Worm (Caenorhabditis elegans) whole organism, mixed stage, embryonic: ENCODE measurements around the gene T10C6.7.

Source experiments
- M03D4.4 ChIP-seq: sonication (generic microtip); optimal IDR thresholded peaks from 2 replicates; lab custom pipeline; 2017; ENCODE audit warnings: mild to moderate bottlenecking, missing genetic modification characterization, missing compliant biosample characterization
- bed-3 ChIP-seq: fragments of 200-800 bp; sonication (Bioruptor generic); optimal IDR thresholded peaks from 3 replicates; lab custom pipeline; 2018; ENCODE audit warnings: mild to moderate bottlenecking, missing genetic modification characterization, moderate library complexity, missing compliant biosample characterization
- blmp-1 ChIP-seq: fragments of 150-350 bp; optimal IDR thresholded peaks from 2 replicates; lab custom pipeline; 2014; ENCODE audit warnings: missing biosample characterization, missing genetic modification characterization
- ceh-39 ChIP-seq: fragments of 150-350 bp; optimal IDR thresholded peaks from 2 replicates; lab custom pipeline; 2014; ENCODE audit warnings: missing biosample characterization, missing genetic modification characterization
- ceh-43 ChIP-seq: fragments of 200-800 bp; sonication (Bioruptor generic); optimal IDR thresholded peaks from 2 replicates; lab custom pipeline; 2018; ENCODE audit warnings: mild to moderate bottlenecking, missing genetic modification characterization, moderate library complexity, missing compliant biosample characterization
- ceh-83 ChIP-seq: fragments of 200-800 bp; sonication (Bioruptor generic); optimal IDR thresholded peaks from 2 replicates; lab custom pipeline; 2018; ENCODE audit warnings: mild to moderate bottlenecking, missing genetic modification characterization, missing compliant biosample characterization
- ces-1 ChIP-seq: fragments of 150-350 bp; optimal IDR thresholded peaks from 2 replicates; lab custom pipeline; 2014; ENCODE audit warnings: missing biosample characterization, missing genetic modification reagents, missing genetic modification characterization
- cnd-1 ChIP-seq: fragments of 200-800 bp; sonication (Bioruptor generic); optimal IDR thresholded peaks from 2 replicates; lab custom pipeline; 2018; ENCODE audit warnings: mild to moderate bottlenecking, missing genetic modification characterization, missing compliant biosample characterization
- drap-1 ChIP-seq: fragments of 200-800 bp; sonication (Bioruptor generic); optimal IDR thresholded peaks from 3 replicates; lab custom pipeline; 2018; ENCODE audit warnings: mild to moderate bottlenecking, missing genetic modification characterization, missing compliant biosample characterization
- elt-1 ChIP-seq: sonication (generic microtip); optimal IDR thresholded peaks from 2 replicates; lab custom pipeline; 2017; ENCODE audit warnings: missing genetic modification characterization, mild to moderate bottlenecking, missing compliant biosample characterization, antibody characterized with exemption, moderate library complexity, borderline replicate concordance; ENCODE audit not compliant: insufficient read depth
- elt-3 ChIP-seq: fragments of 150-350 bp; optimal IDR thresholded peaks from 2 replicates; lab custom pipeline; 2014; ENCODE audit warnings: missing biosample characterization, missing genetic modification characterization
- flh-1 ChIP-seq: fragments of 200-800 bp; sonication (Bioruptor generic); optimal IDR thresholded peaks from 2 replicates; lab custom pipeline; 2018; ENCODE audit warnings: mild to moderate bottlenecking, missing genetic modification characterization, moderate library complexity, missing compliant biosample characterization
- ham-2 ChIP-seq: fragments of 200-800 bp; sonication (Bioruptor generic); optimal IDR thresholded peaks from 2 replicates; lab custom pipeline; 2018; ENCODE audit warnings: mild to moderate bottlenecking, missing genetic modification characterization, missing compliant biosample characterization
- hlh-1 ChIP-seq: fragments of 150-350 bp; optimal IDR thresholded peaks from 2 replicates; lab custom pipeline; 2014; ENCODE audit warnings: missing biosample characterization, missing genetic modification reagents, missing genetic modification characterization
- lin-32 ChIP-seq: fragments of 200-800 bp; sonication (Bioruptor generic); optimal IDR thresholded peaks from 2 replicates; lab custom pipeline; 2018; ENCODE audit warnings: mild to moderate bottlenecking, missing genetic modification characterization, missing compliant biosample characterization
- lsy-2 ChIP-seq: fragments of 150-350 bp; optimal IDR thresholded peaks from 2 replicates; lab custom pipeline; 2014; ENCODE audit warnings: missing biosample characterization, missing genetic modification characterization
- mab-5 ChIP-seq: fragments of 150-350 bp; optimal IDR thresholded peaks from 2 replicates; lab custom pipeline; 2014; ENCODE audit warnings: missing biosample characterization, missing genetic modification characterization
- mep-1 ChIP-seq: fragments of 150-350 bp; optimal IDR thresholded peaks from 2 replicates; lab custom pipeline; 2017; ENCODE audit warnings: missing biosample characterization, missing genetic modification reagents, missing genetic modification characterization, inconsistent platforms
- nhr-12 ChIP-seq: fragments of 150-350 bp; optimal IDR thresholded peaks from 2 replicates; lab custom pipeline; 2014; ENCODE audit warnings: missing biosample characterization, missing genetic modification characterization
- nhr-2 ChIP-seq: fragments of 150-350 bp; optimal IDR thresholded peaks from 2 replicates; lab custom pipeline; 2014; ENCODE audit warnings: missing biosample characterization, missing genetic modification characterization
- nhr-237 ChIP-seq: fragments of 150-350 bp; optimal IDR thresholded peaks from 2 replicates; lab custom pipeline; 2014; ENCODE audit warnings: missing biosample characterization, missing genetic modification characterization
- nhr-28 ChIP-seq: fragments of 150-350 bp; optimal IDR thresholded peaks from 2 replicates; lab custom pipeline; 2014; ENCODE audit warnings: missing biosample characterization, missing genetic modification characterization
- nhr-76 ChIP-seq: sonication (generic microtip); optimal IDR thresholded peaks from 2 replicates; lab custom pipeline; 2017; ENCODE audit warnings: missing biosample characterization, missing genetic modification characterization
- pha-4 ChIP-seq: fragments of 150-350 bp; optimal IDR thresholded peaks from 2 replicates; lab custom pipeline; 2018; ENCODE audit warnings: missing biosample characterization, missing genetic modification reagents, missing genetic modification characterization
- sem-2 ChIP-seq: fragments of 200-800 bp; sonication (Bioruptor generic); optimal IDR thresholded peaks from 2 replicates; lab custom pipeline; 2018; ENCODE audit warnings: mild to moderate bottlenecking, missing genetic modification characterization, missing compliant biosample characterization
- snpc-4 ChIP-seq: fragments of 150-350 bp; optimal IDR thresholded peaks from 2 replicates; lab custom pipeline; 2014; ENCODE audit warnings: missing biosample characterization, missing genetic modification characterization
- sptf-1 ChIP-seq: sonication (generic microtip); optimal IDR thresholded peaks from 2 replicates; lab custom pipeline; 2017; ENCODE audit warnings: mild to moderate bottlenecking, missing genetic modification characterization, moderate library complexity, missing compliant biosample characterization
- tbx-8 ChIP-seq: fragments of 200-800 bp; sonication (Bioruptor generic); optimal IDR thresholded peaks from 2 replicates; lab custom pipeline; 2018; ENCODE audit warnings: mild to moderate bottlenecking, missing genetic modification characterization, moderate library complexity, missing compliant biosample characterization
- unc-120 ChIP-seq: sonication (generic microtip); optimal IDR thresholded peaks from 2 replicates; lab custom pipeline; 2017; ENCODE audit warnings: missing genetic modification characterization, missing compliant biosample characterization; ENCODE audit not compliant: poor library complexity, severe bottlenecking
- unc-39 ChIP-seq: fragments of 150-350 bp; optimal IDR thresholded peaks from 2 replicates; lab custom pipeline; 2014; ENCODE audit warnings: missing biosample characterization, missing genetic modification characterization
- unc-62 ChIP-seq: fragments of 150-350 bp; optimal IDR thresholded peaks from 2 replicates; lab custom pipeline; 2014; ENCODE audit warnings: missing biosample characterization, missing genetic modification reagents, missing genetic modification characterization
- zip-8 ChIP-seq: fragments of 150-350 bp; optimal IDR thresholded peaks from 2 replicates; lab custom pipeline; 2014; ENCODE audit warnings: missing biosample characterization, missing genetic modification characterization
- ztf-11 ChIP-seq: fragments of 150-350 bp; optimal IDR thresholded peaks from 2 replicates; lab custom pipeline; 2014; ENCODE audit warnings: missing biosample characterization, missing genetic modification characterization

The T10C6.7 gene

DNA sequence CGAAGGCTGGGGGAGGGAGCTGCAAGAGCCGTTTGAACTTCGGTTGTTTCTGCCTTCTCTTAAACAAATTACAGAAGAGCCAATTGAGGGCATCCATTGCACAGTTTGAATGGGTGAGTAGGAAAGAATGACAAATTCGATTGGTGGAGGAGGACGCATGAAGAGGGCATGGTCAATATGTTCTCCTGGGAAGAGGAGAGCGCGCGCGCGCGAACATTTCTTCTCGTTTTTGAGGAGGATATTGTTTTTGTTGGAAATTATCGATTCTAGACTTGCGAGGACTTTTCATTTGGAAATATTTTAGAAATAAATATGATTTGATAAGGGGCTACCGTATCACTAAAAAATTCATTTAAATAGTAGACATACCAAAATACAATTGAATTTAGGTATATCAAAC is at the start of gene T10C6.7:
T10C6.7 (minus strand) TSS at position 143 of the 400 bp plus-strand sequence.
- no peak for TF ChIP-seq flh-1 (GFP tag; lab: Kevin White, UChicago)
- TF ChIP-seq lsy-2 (tag; lab: Kevin White, UChicago) = no peak
- TF ChIP-seq cnd-1 (tag; lab: Kevin White, UChicago) = no peak
- TF ChIP-seq, all 35 proteins: peak for 0

ce11 chrV:16080678-16081077 is 49.2 kb upstream of the T10C6.7 start:
- no peak for TF ChIP-seq mab-5 (tag; lab: Kevin White, UChicago)
- TF ChIP-seq ceh-43 (GFP tag; lab: Kevin White, UChicago) = no peak
- TF ChIP-seq drap-1 (GFP tag; lab: Kevin White, UChicago) = no peak
- TF ChIP-seq nhr-237 = no peak
- TF ChIP-seq snpc-4 (tag; lab: Kevin White, UChicago) = no peak
- TF ChIP-seq nhr-12 (tag; lab: Kevin White, UChicago) = no peak
- TF ChIP-seq ztf-11 (tag; lab: Kevin White, UChicago) = no peak
- no peak for TF ChIP-seq sem-2
- TF ChIP-seq flh-1 (GFP tag; lab: Kevin White, UChicago) = no peak
- TF ChIP-seq sptf-1 (tag; lab: Kevin White, UChicago) = no peak
- no peak for TF ChIP-seq hlh-1 (tag; lab: Kevin White, UChicago)
- TF ChIP-seq blmp-1 (tag; lab: Kevin White, UChicago) = no peak
- TF ChIP-seq nhr-76 (tag; lab: Kevin White, UChicago) = no peak
- TF ChIP-seq bed-3 = no peak
- no peak for TF ChIP-seq elt-1 (tag; lab: Kevin White, UChicago)
- TF ChIP-seq unc-39 (tag; lab: Kevin White, UChicago) = no peak
- TF ChIP-seq nhr-2 (tag; lab: Kevin White, UChicago) = no peak
- no peak for TF ChIP-seq ces-1 (GFP tag; lab: Kevin White, UChicago)
- no peak for TF ChIP-seq cnd-1 (tag; lab: Kevin White, UChicago)

DNA sequence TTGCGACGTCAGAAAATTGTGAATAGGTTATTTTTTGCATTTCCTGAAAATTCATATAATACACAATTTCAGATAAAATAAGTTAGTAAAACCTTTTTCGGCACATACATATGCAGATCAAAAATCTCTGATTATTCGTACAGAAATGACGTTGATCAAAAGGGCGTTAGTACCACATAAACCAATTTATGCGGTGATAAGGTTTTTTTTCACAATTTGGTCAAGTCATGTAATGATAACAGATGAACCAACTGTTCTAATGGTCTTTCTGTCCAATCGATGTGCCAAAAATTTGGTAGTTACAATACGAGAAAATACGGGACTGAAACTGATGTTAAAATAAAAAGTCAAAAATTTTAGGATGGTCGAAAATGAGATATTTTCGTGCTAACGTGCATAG is 48.5 kb upstream of the T10C6.7 start:
- TF ChIP-seq bed-3 = no peak
- no peak for TF ChIP-seq tbx-8 (GFP tag; lab: Kevin White, UChicago)
- TF ChIP-seq zip-8 (tag; lab: Kevin White, UChicago) = no peak
- no peak for TF ChIP-seq nhr-2 (tag; lab: Kevin White, UChicago)
- no peak for TF ChIP-seq nhr-28 (tag; lab: Kevin White, UChicago)
- no peak for TF ChIP-seq nhr-76 (tag; lab: Kevin White, UChicago)
- no peak for TF ChIP-seq ztf-11 (tag; lab: Kevin White, UChicago)
- TF ChIP-seq ceh-83 (GFP tag; lab: Kevin White, UChicago) = no peak
- TF ChIP-seq unc-62 (GFP tag; lab: Kevin White, UChicago) = no peak
- TF ChIP-seq mep-1 (tag; lab: Kevin White, UChicago) = no peak
- TF ChIP-seq ceh-43 (GFP tag; lab: Kevin White, UChicago) = no peak
- TF ChIP-seq sptf-1 (tag; lab: Kevin White, UChicago) = no peak
- no peak for TF ChIP-seq pha-4 (tag; lab: Kevin White, UChicago)
- TF ChIP-seq lin-32 (GFP tag; lab: Kevin White, UChicago) = no peak
- TF ChIP-seq sem-2 = no peak
- TF ChIP-seq ces-1 (GFP tag; lab: Kevin White, UChicago) = no peak
- no peak for TF ChIP-seq unc-39 (tag; lab: Kevin White, UChicago)
- TF ChIP-seq, all 35 proteins: peak for 0

DNA sequence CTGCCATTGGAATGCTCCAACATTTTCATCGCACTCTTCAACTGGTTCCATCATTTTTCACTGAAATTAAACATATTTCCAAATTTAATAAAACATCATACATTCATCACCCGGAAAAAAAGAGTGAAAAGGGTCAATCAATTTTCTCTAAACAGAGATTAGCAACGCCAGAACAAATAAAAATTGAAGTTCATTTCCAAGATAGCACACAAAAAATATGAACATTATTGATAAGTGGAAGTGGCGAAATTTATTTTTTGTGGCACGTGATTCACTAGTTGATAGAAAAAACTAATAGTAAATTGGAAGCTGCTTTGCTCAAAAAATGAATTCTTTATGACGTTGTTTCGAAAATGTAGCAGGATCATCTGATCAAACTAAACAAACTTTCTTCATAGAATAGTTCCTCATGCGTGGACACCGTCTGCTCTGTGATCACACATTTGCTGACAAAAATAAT is 43.8 kb upstream of the T10C6.7 start, which contains the start of the genes F14H3.12 and srj-29:
F14H3.12 (minus strand) TSS at position 74 of the 460 bp plus-strand sequence.
srj-29 (plus strand) TSS at position 410 of the 460 bp plus-strand sequence.
- TF ChIP-seq nhr-2 (tag; lab: Kevin White, UChicago) (no peak), ham-2 (GFP tag; lab: Kevin White, UChicago) (no peak), unc-120 (tag; lab: Kevin White, UChicago) (no peak), ces-1 (GFP tag; lab: Kevin White, UChicago) (no peak), flh-1 (GFP tag; lab: Kevin White, UChicago) (no peak), pha-4 (tag; lab: Kevin White, UChicago) (no peak), M03D4.4 (tag; lab: Kevin White, UChicago) (no peak), hlh-1 (tag; lab: Kevin White, UChicago) (no peak), nhr-12 (tag; lab: Kevin White, UChicago) (no peak), blmp-1 (tag; lab: Kevin White, UChicago) (no peak), snpc-4 (tag; lab: Kevin White, UChicago) (no peak), unc-62 (GFP tag; lab: Kevin White, UChicago) (no peak), mab-5 (tag; lab: Kevin White, UChicago) (no peak), sptf-1 (tag; lab: Kevin White, UChicago) (no peak), ceh-39 (no peak), zip-8 (tag; lab: Kevin White, UChicago) (no peak), lin-32 (GFP tag; lab: Kevin White, UChicago) (no peak), ztf-11 (tag; lab: Kevin White, UChicago) (no peak), nhr-28 (tag; lab: Kevin White, UChicago) (no peak), elt-3 (tag; lab: Kevin White, UChicago) (no peak)
